Worm (Caenorhabditis elegans) whole organism, early embryonic: ENCODE results near the gene dmd-10.

ENCODE experiments used
- B0310.2 ChIP-seq: sonication (generic microtip); optimal IDR thresholded peaks from 2 replicates; lab custom pipeline; 2016; ENCODE audit warnings: mild to moderate bottlenecking, missing genetic modification characterization, missing compliant biosample characterization
- F13C5.2 ChIP-seq: sonication (generic microtip); optimal IDR thresholded peaks from 2 replicates; lab custom pipeline; 2017; ENCODE audit warnings: mild to moderate bottlenecking, missing genetic modification characterization, inconsistent platforms, missing compliant biosample characterization
- aly-1 ChIP-seq: sonication (generic microtip); optimal IDR thresholded peaks from 2 replicates; lab custom pipeline; 2016; ENCODE audit warnings: missing genetic modification characterization, missing compliant biosample characterization
- ama-1 ChIP-seq: fragments of 150-350 bp; optimal IDR thresholded peaks from 2 replicates; lab custom pipeline; 2014
- ceh-13 ChIP-seq: fragments of 200-800 bp; sonication (Bioruptor generic); optimal IDR thresholded peaks from 2 replicates; lab custom pipeline; 2018; ENCODE audit warnings: mild to moderate bottlenecking, missing genetic modification characterization, missing compliant biosample characterization
- ceh-36 ChIP-seq: sonication (generic microtip); optimal IDR thresholded peaks from 2 replicates; lab custom pipeline; 2016; ENCODE audit warnings: missing genetic modification characterization, inconsistent platforms, missing compliant biosample characterization
- ets-7 ChIP-seq: sonication (generic microtip); optimal IDR thresholded peaks from 2 replicates; lab custom pipeline; 2016; ENCODE audit warnings: missing genotype, missing genetic modification characterization, missing compliant biosample characterization
- flt-1 ChIP-seq: fragments of 200-800 bp; sonication (Bioruptor generic); IDR thresholded peaks from 2 replicates; pipeline ENCODE4 v1.3.6; 2022; ENCODE audit warnings: missing genetic modification characterization, missing compliant biosample characterization
- hmbx-1 ChIP-seq: sonication (generic microtip); optimal IDR thresholded peaks from 2 replicates; lab custom pipeline; 2016; ENCODE audit warnings: mild to moderate bottlenecking, missing genetic modification characterization, missing compliant biosample characterization
- hmg-4 ChIP-seq: fragments of 200-800 bp; sonication (Bioruptor generic); optimal IDR thresholded peaks from 2 replicates; lab custom pipeline; 2018; ENCODE audit warnings: mild to moderate bottlenecking, missing genetic modification characterization, missing compliant biosample characterization
- hnd-1 ChIP-seq: sonication (generic microtip); optimal IDR thresholded peaks from 2 replicates; lab custom pipeline; 2016; ENCODE audit warnings: missing genetic modification characterization, missing compliant biosample characterization
- pes-1 ChIP-seq: fragments of 200-800 bp; sonication (Bioruptor generic); IDR thresholded peaks from 2 replicates; pipeline ENCODE4 v1.3.6; 2022; ENCODE audit warnings: missing genetic modification reagents, missing genetic modification characterization, missing compliant biosample characterization
- scrt-1 ChIP-seq: fragments of 200-800 bp; sonication (Bioruptor generic); IDR thresholded peaks from 2 replicates; pipeline ENCODE4 v1.3.6; 2022; ENCODE audit warnings: missing genetic modification characterization, missing compliant biosample characterization
- sea-1 ChIP-seq: fragments of 200-800 bp; sonication (Bioruptor generic); conservative IDR thresholded peaks from 2 replicates; pipeline ENCODE4 v1.3.6; 2022; ENCODE audit warnings: missing genetic modification characterization, missing compliant biosample characterization
- tbx-11 ChIP-seq: fragments of 200-800 bp; sonication (Bioruptor generic); IDR thresholded peaks from 2 replicates; pipeline ENCODE4 v1.3.6; 2022; ENCODE audit warnings: missing genetic modification characterization, missing compliant biosample characterization
- tbx-37 ChIP-seq: fragments of 200-800 bp; sonication (Bioruptor generic); conservative IDR thresholded peaks from 2 replicates; pipeline ENCODE4 v1.3.6; 2022; ENCODE audit warnings: missing genetic modification reagents, missing genetic modification characterization, missing compliant biosample characterization
- tra-4 ChIP-seq: sonication (generic microtip); optimal IDR thresholded peaks from 2 replicates; lab custom pipeline; 2017; ENCODE audit warnings: missing genetic modification characterization, missing compliant biosample characterization

The dmd-10 gene

ce11 chrV:13236507-13236906, at the start of gene dmd-10:
Gene dmd-10, minus strand, starts transcription at chrV:13236607.
- TF ChIP-seq hmbx-1 (no peak), F13C5.2 (tag; lab: Kevin White, UChicago) (no peak)

ce11 chrV:13285284-13285683, 48.9 kb upstream of the dmd-10 start:
- TF ChIP-seq ets-7 (tag; lab: Kevin White, UChicago), result no peak
- no peak for TF ChIP-seq ama-1
- no peak for TF ChIP-seq ceh-13 (GFP tag; lab: Kevin White, UChicago)
- TF ChIP-seq hnd-1 (tag; lab: Kevin White, UChicago), result no peak
- TF ChIP-seq tbx-11 (GFP tag; lab: Robert Waterston, UW), result no peak
- TF ChIP-seq pes-1 (GFP tag; lab: Robert Waterston, UW), result no peak
- TF ChIP-seq tra-4, result no peak
- TF ChIP-seq tbx-37, result no peak
- no peak for TF ChIP-seq flt-1
- TF ChIP-seq aly-1, result no peak
- TF ChIP-seq hmbx-1, result no peak

- TF ChIP-seq flt-1 (no peak), tra-4 (no peak), hmbx-1 (no peak), ceh-13 (GFP tag; lab: Kevin White, UChicago) (no peak), sea-1 (GFP tag; lab: Robert Waterston, UW) (no peak), hmg-4 (GFP tag; lab: Kevin White, UChicago) (no peak), tbx-11 (GFP tag; lab: Robert Waterston, UW) (no peak), tbx-37 (no peak), ets-7 (tag; lab: Kevin White, UChicago) (no peak)
These were observed 46.6 kb upstream of the dmd-10 start for ce11 chrV:13282958-13283357.

- no peak for TF ChIP-seq ets-7 (tag; lab: Kevin White, UChicago)
- TF ChIP-seq ceh-36, result no peak
- no peak for TF ChIP-seq hmbx-1
- no peak for TF ChIP-seq flt-1
- no peak for TF ChIP-seq B0310.2 (tag; lab: Kevin White, UChicago)
These were observed 44.0 kb upstream of the dmd-10 start for ce11 chrV:13280382-13280781.

- no peak for TF ChIP-seq ceh-36
- TF ChIP-seq B0310.2 (tag; lab: Kevin White, UChicago), result no peak
- no peak for TF ChIP-seq F13C5.2 (tag; lab: Kevin White, UChicago)
- no peak for TF ChIP-seq sea-1 (GFP tag; lab: Robert Waterston, UW)
- TF ChIP-seq pes-1 (GFP tag; lab: Robert Waterston, UW), result no peak
- no peak for TF ChIP-seq flt-1
- no peak for TF ChIP-seq hnd-1 (tag; lab: Kevin White, UChicago)
- TF ChIP-seq hmbx-1, result no peak
These were observed 39.6 kb upstream of the dmd-10 start, which contains the start of gene F32F2.4 for ce11 chrV:13275959-13276358. Gene F32F2.4, plus strand, starts transcription at chrV:13276259.

ce11 chrV:13274615-13275014, 38.2 kb upstream of the dmd-10 start:
- no peak for TF ChIP-seq aly-1

- no peak for TF ChIP-seq scrt-1 (GFP tag; lab: Robert Waterston, UW)
- TF ChIP-seq B0310.2 (tag; lab: Kevin White, UChicago), result no peak
- no peak for TF ChIP-seq ceh-13 (GFP tag; lab: Kevin White, UChicago)
- TF ChIP-seq ceh-36, result no peak
- TF ChIP-seq pes-1 (GFP tag; lab: Robert Waterston, UW), result no peak
- TF ChIP-seq aly-1, result no peak
- no peak for TF ChIP-seq tbx-11 (GFP tag; lab: Robert Waterston, UW)
- no peak for TF ChIP-seq F13C5.2 (tag; lab: Kevin White, UChicago)
- no peak for TF ChIP-seq tbx-37
- TF ChIP-seq hmg-4 (GFP tag; lab: Kevin White, UChicago), result no peak
- TF ChIP-seq ama-1, result no peak
- no peak for TF ChIP-seq flt-1
- TF ChIP-seq sea-1 (GFP tag; lab: Robert Waterston, UW), result no peak
- no peak for TF ChIP-seq tra-4
- TF ChIP-seq ets-7 (tag; lab: Kevin White, UChicago), result no peak
These were observed 36.9 kb upstream of the dmd-10 start for ce11 chrV:13273302-13273701.

- TF ChIP-seq ceh-36, result no peak
- TF ChIP-seq scrt-1 (GFP tag; lab: Robert Waterston, UW), result no peak
- TF ChIP-seq tbx-37, result no peak
- TF ChIP-seq hmbx-1, result no peak
- TF ChIP-seq B0310.2 (tag; lab: Kevin White, UChicago), result no peak
- no peak for TF ChIP-seq ceh-13 (GFP tag; lab: Kevin White, UChicago)
- TF ChIP-seq flt-1, result no peak
These were observed 35.9 kb upstream of the dmd-10 start for ce11 chrV:13272275-13272674.

ce11 chrV:13269228-13269630, 32.8 kb upstream of the dmd-10 start:
- no peak for TF ChIP-seq hmbx-1
- TF ChIP-seq hmg-4 (GFP tag; lab: Kevin White, UChicago), result no peak
- TF ChIP-seq B0310.2 (tag; lab: Kevin White, UChicago), result no peak
- TF ChIP-seq tbx-37, result no peak

- TF ChIP-seq hmg-4 (GFP tag; lab: Kevin White, UChicago), result no peak
- TF ChIP-seq scrt-1 (GFP tag; lab: Robert Waterston, UW), result no peak
- no peak for TF ChIP-seq pes-1 (GFP tag; lab: Robert Waterston, UW)
- no peak for TF ChIP-seq tra-4
- TF ChIP-seq aly-1, result no peak
- TF ChIP-seq sea-1 (GFP tag; lab: Robert Waterston, UW), result no peak
- no peak for TF ChIP-seq ama-1
- no peak for TF ChIP-seq flt-1
- no peak for TF ChIP-seq ceh-13 (GFP tag; lab: Kevin White, UChicago)
These were observed 31.6 kb upstream of the dmd-10 start for ce11 chrV:13268032-13268431.
